Fruit fly (Drosophila melanogaster): ENCODE measurements around the gene CG43220.

- no peak for TF ChIP-seq fkh (GFP tag; optimal IDR thresholded peaks at IDR 0.05)
- TF ChIP-seq Ets96B (tag; optimal IDR thresholded peaks at IDR 0.05): no peak
- no peak for TF ChIP-seq CG8632 (GFP tag; optimal IDR thresholded peaks at IDR 0.05)
- TF ChIP-seq CG8319 (GFP tag; optimal IDR thresholded peaks at IDR 0.05): no peak
- no peak for TF ChIP-seq CG6792 (GFP tag; optimal IDR thresholded peaks at IDR 0.05)
- TF ChIP-seq achi (GFP tag; optimal IDR thresholded peaks at IDR 0.05): no peak
- no peak for TF ChIP-seq CG9139 (GFP tag; optimal IDR thresholded peaks at IDR 0.05)
- no peak for TF ChIP-seq CG11902 (GFP tag; optimal IDR thresholded peaks at IDR 0.05)
- no peak for TF ChIP-seq CG10669 (GFP tag; optimal IDR thresholded peaks at IDR 0.05)
- no peak for TF ChIP-seq Blimp-1 (GFP tag; optimal IDR thresholded peaks at IDR 0.05)
- no peak for TF ChIP-seq CG6854 (GFP tag; optimal IDR thresholded peaks at IDR 0.05)
- TF ChIP-seq lz (GFP tag; optimal IDR thresholded peaks at IDR 0.05): no peak
Measured at dm6 chr2L:17471524-17471923, 14.8 kb upstream of the CG43220 start, which contains the start of gene Sgt.

Measured in whole organism, prepupa.